Worm (Caenorhabditis elegans): ENCODE results near the gene sams-4.

DNA sequence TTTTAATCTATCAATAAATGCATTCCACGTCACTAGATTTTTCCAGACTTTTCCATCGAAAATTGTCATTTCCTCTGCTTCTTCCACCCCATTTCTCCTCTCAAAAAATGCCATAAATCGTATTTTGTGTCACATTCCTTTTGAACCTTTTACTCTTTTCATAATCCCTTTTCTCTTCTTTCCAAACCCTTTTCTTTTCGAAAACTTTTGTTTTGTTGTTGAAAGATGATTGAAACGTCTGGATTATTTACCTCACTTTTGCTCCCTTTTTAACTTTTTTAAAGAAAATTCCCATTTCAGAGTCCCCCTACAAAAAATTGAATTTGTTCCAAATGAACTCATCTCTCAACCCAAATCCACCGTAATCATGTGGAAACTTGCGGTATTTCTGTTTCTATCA, 7.0 kb downstream of the sams-4 start, which contains the start of gene C06E7.2:
- TF ChIP-seq nhr-20 (tag; optimal IDR thresholded peaks at IDR 0.05) = no peak
- no peak for TF ChIP-seq zag-1 (tag; optimal IDR thresholded peaks at IDR 0.05)
- TF ChIP-seq ceh-82 (tag; optimal IDR thresholded peaks at IDR 0.05) = no peak
- no peak for TF ChIP-seq rnt-1 (tag; optimal IDR thresholded peaks at IDR 0.05)
- no peak for TF ChIP-seq snpc-4 (tag; optimal IDR thresholded peaks at IDR 0.05)
- TF ChIP-seq fkh-10 (GFP tag; optimal IDR thresholded peaks at IDR 0.05) = no peak
- TF ChIP-seq alr-1 (tag; optimal IDR thresholded peaks at IDR 0.05; ENCODE audit: borderline replicate concordance) = no peak
- TF ChIP-seq skn-1 (tag; optimal IDR thresholded peaks at IDR 0.05) = no peak
- TF ChIP-seq lin-39 (tag; optimal IDR thresholded peaks at IDR 0.05) = no peak
- no peak for TF ChIP-seq lin-13 (GFP tag; optimal IDR thresholded peaks at IDR 0.05)
- no peak for TF ChIP-seq ama-1 (optimal IDR thresholded peaks at IDR 0.05)
